Fruit fly (Drosophila melanogaster): ENCODE measurements around the gene CG43390.
A peak's percentile ranks its signal among the peaks of the same experiment; 100 is the strongest.

Gene CG43390

dm6 chr3L:11587720-11588580 lies 8.2 kb upstream of the CG43390 start, which contains the start of gene rt (continued):
- TF ChIP-seq H2.0 (GFP tag; IDR thresholded peaks at IDR 0.05) (peak; percentile 30; the same call in 1 of the 2 replicates), ATbp (GFP tag; optimal IDR thresholded peaks at IDR 0.05) (peak; percentile 61), da (GFP tag; optimal IDR thresholded peaks at IDR 0.05) (no peak), trem (tag; optimal IDR thresholded peaks at IDR 0.05) (peak; percentile 61), dmrt11E (tag; optimal IDR thresholded peaks at IDR 0.05) (peak; percentile 83), Xrp1 (GFP tag; IDR thresholded peaks at IDR 0.05) (peak; percentile 75), hkb (optimal IDR thresholded peaks at IDR 0.05) (no peak), hkb (GFP tag; IDR thresholded peaks at IDR 0.05) (peak; percentile 70), CG7839 (tag; optimal IDR thresholded peaks at IDR 0.05) (peak; percentile 65), CG18764 (GFP tag; optimal IDR thresholded peaks at IDR 0.05) (peak; percentile 36), CG33557 (GFP tag; optimal IDR thresholded peaks at IDR 0.05) (peak; percentile 80), Lhr (GFP tag; optimal IDR thresholded peaks at IDR 0.05) (peak; percentile 27), CG2129 (GFP tag; IDR thresholded peaks at IDR 0.05; ENCODE audit: partially characterized antibody) (no peak), tin (GFP tag; optimal IDR thresholded peaks at IDR 0.05) (peak; percentile 34), CG10654 (GFP tag; optimal IDR thresholded peaks at IDR 0.05) (peak; percentile 4), zf30C (GFP tag; optimal IDR thresholded peaks at IDR 0.05) (no peak), CG3995 (GFP tag; optimal IDR thresholded peaks at IDR 0.05) (no peak), CG34376 (GFP tag; optimal IDR thresholded peaks at IDR 0.05) (no peak), hth (optimal IDR thresholded peaks at IDR 0.05) (no peak), gcm2 (GFP tag; optimal IDR thresholded peaks at IDR 0.05) (peak; percentile 12), CG11695 (GFP tag; IDR thresholded peaks at IDR 0.05) (peak; percentile 48; the same call in 1 of the 3 replicates), repo (GFP tag; optimal IDR thresholded peaks at IDR 0.05) (no peak), vnd (GFP tag; IDR thresholded peaks at IDR 0.05; ENCODE audit: partially characterized antibody) (no peak), Kr (GFP tag; optimal IDR thresholded peaks at IDR 0.05) (no peak), inv (GFP tag; IDR thresholded peaks at IDR 0.05; ENCODE audit: partially characterized antibody) (no peak), twi (tag; optimal IDR thresholded peaks at IDR 0.05) (peak; percentile 51), HLH4C (GFP tag; IDR thresholded peaks at IDR 0.05; ENCODE audit: partially characterized antibody) (peak; percentile 38; the same call in 1 of the 3 replicates), Usf (GFP tag; optimal IDR thresholded peaks at IDR 0.05) (peak; percentile 22), ab (GFP tag; optimal IDR thresholded peaks at IDR 0.05) (no peak), CG9727 (GFP tag; optimal IDR thresholded peaks at IDR 0.05) (peak; percentile 64), klu (GFP tag; IDR thresholded peaks at IDR 0.05) (no peak), sd (tag; optimal IDR thresholded peaks at IDR 0.05) (peak; percentile 90), CG32767 (GFP tag; IDR thresholded peaks at IDR 0.05) (peak; percentile 50; the same call in 1 of the 2 replicates), CG43689 (GFP tag; IDR thresholded peaks at IDR 0.05) (no peak), D19A (tag; optimal IDR thresholded peaks at IDR 0.05) (peak; percentile 58), CG4404 (GFP tag; IDR thresholded peaks at IDR 0.05) (peak; percentile 44), HLH3B (GFP tag; IDR thresholded peaks at IDR 0.05) (peak; percentile 43; the same call in 1 of the 2 replicates), Atf-2 (GFP tag; optimal IDR thresholded peaks at IDR 0.05) (peak; percentile 16), CG1024 (GFP tag; IDR thresholded peaks at IDR 0.05) (0 out of 2 replicates have a peak, but pooled peaks have one; percentile 36), Sox100B (GFP tag; optimal IDR thresholded peaks at IDR 0.05) (peak; percentile 69), esg (GFP tag; conservative IDR thresholded peaks at IDR 0.05) (peak; percentile 61), Eip74EF (GFP tag; optimal IDR thresholded peaks at IDR 0.05) (peak in 1 of 2 experiments; percentile 11), CG16863 (GFP tag; optimal IDR thresholded peaks at IDR 0.05) (peak; percentile 38), run (tag; optimal IDR thresholded peaks at IDR 0.05) (no peak), Asciz (GFP tag; optimal IDR thresholded peaks at IDR 0.05) (peak; percentile 24), CG14667 (GFP tag; IDR thresholded peaks at IDR 0.05) (no peak), insv (GFP tag; optimal IDR thresholded peaks at IDR 0.05) (no peak), chif (GFP tag; optimal IDR thresholded peaks at IDR 0.05) (peak; percentile 16 to 56), Atf3 (GFP tag; optimal IDR thresholded peaks at IDR 0.05) (peak; percentile 2)
